Worm (Caenorhabditis elegans) whole organism, young adult: ENCODE results near the gene F57C12.6.

Experiments
- B0336.3 ChIP-seq: fragments of 200-800 bp; sonication (Bioruptor generic); IDR thresholded peaks from 2 replicates; pipeline ENCODE4 v1.3.6; 2022; ENCODE audit warnings: missing genetic modification characterization, missing compliant biosample characterization
- C06A6.2 ChIP-seq: fragments of 200-800 bp; sonication (Bioruptor generic); conservative IDR thresholded peaks from 2 replicates; pipeline ENCODE4 v1.3.6; 2022; ENCODE audit warnings: missing genetic modification characterization, missing compliant biosample characterization
- D2030.7 ChIP-seq: fragments of 200-800 bp; sonication (Bioruptor generic); IDR thresholded peaks from 2 replicates; pipeline ENCODE4 v1.3.6; 2022; ENCODE audit warnings: missing genetic modification reagents, missing genetic modification characterization, missing compliant biosample characterization
- F33H1.4 ChIP-seq: fragments of 200-800 bp; sonication (Bioruptor generic); IDR thresholded peaks from 2 replicates; pipeline ENCODE4 v1.3.6; 2022; ENCODE audit warnings: missing genetic modification reagents, missing genetic modification characterization, missing compliant biosample characterization
- F37B4.10 ChIP-seq: fragments of 200-800 bp; sonication (Bioruptor generic); IDR thresholded peaks from 2 replicates; pipeline ENCODE4 v1.3.6; 2022; ENCODE audit warnings: missing genetic modification characterization, missing compliant biosample characterization
- F39B2.1 ChIP-seq: fragments of 200-800 bp; sonication (Bioruptor generic); IDR thresholded peaks from 2 replicates; pipeline ENCODE4 v1.3.6; 2022; ENCODE audit warnings: missing genetic modification reagents, missing genetic modification characterization, missing compliant biosample characterization
- F49E8.2 ChIP-seq: sonication (generic microtip); optimal IDR thresholded peaks from 3 replicates; lab custom pipeline; 2017; ENCODE audit warnings: missing genetic modification characterization, mild to moderate bottlenecking, missing compliant biosample characterization, antibody characterized with exemption, moderate library complexity; ENCODE audit not compliant: insufficient read depth
- K11D2.4 ChIP-seq: fragments of 200-800 bp; sonication (Bioruptor generic); IDR thresholded peaks from 2 replicates; pipeline ENCODE4 v1.3.6; 2022; ENCODE audit warnings: missing genetic modification reagents, missing genetic modification characterization, missing compliant biosample characterization
- K12H6.12 ChIP-seq: fragments of 200-800 bp; sonication (Bioruptor generic); optimal IDR thresholded peaks from 2 replicates; lab custom pipeline; 2018; ENCODE audit warnings: mild to moderate bottlenecking, missing genetic modification characterization, missing compliant biosample characterization
- T07F8.4 ChIP-seq: sonication (generic microtip); optimal IDR thresholded peaks from 2 replicates; lab custom pipeline; 2016; ENCODE audit warnings: mild to moderate bottlenecking, missing genetic modification characterization, moderate library complexity, missing compliant biosample characterization
- Y56A3A.18 ChIP-seq: fragments of 200-800 bp; sonication (Bioruptor generic); IDR thresholded peaks from 2 replicates; pipeline ENCODE4 v1.3.6; 2022; ENCODE audit warnings: missing genetic modification reagents, missing genetic modification characterization, missing compliant biosample characterization
- Y95B8A.8 ChIP-seq: fragments of 200-800 bp; sonication (Bioruptor generic); IDR thresholded peaks from 2 replicates; pipeline ENCODE4 v1.3.6; 2022; ENCODE audit warnings: missing genetic modification reagents, missing genetic modification characterization, missing compliant biosample characterization
- atf-7 ChIP-seq: sonication (generic microtip); optimal IDR thresholded peaks from 2 replicates; lab custom pipeline; 2017; ENCODE audit warnings: mild to moderate bottlenecking, missing genetic modification characterization, missing compliant biosample characterization
- attf-5 ChIP-seq: fragments of 200-800 bp; sonication (Bioruptor generic); optimal IDR thresholded peaks from 2 replicates; lab custom pipeline; 2018; ENCODE audit warnings: mild to moderate bottlenecking, missing genetic modification characterization, missing compliant biosample characterization
- bed-1 ChIP-seq: fragments of 200-800 bp; sonication (Bioruptor generic); IDR thresholded peaks from 2 replicates; pipeline ENCODE4 v1.3.6; 2022; ENCODE audit warnings: missing genetic modification reagents, missing genetic modification characterization, missing compliant biosample characterization
- bed-2 ChIP-seq: fragments of 200-800 bp; sonication (Bioruptor generic); IDR thresholded peaks from 2 replicates; pipeline ENCODE4 v1.3.6; 2022; ENCODE audit warnings: missing genetic modification reagents, missing genetic modification characterization, missing compliant biosample characterization
- ceh-58 ChIP-seq: fragments of 200-800 bp; sonication (Bioruptor generic); IDR thresholded peaks from 2 replicates; pipeline ENCODE4 v1.3.6; 2022; ENCODE audit warnings: missing genetic modification characterization, missing compliant biosample characterization
- ceh-91 ChIP-seq: fragments of 200-800 bp; sonication (Bioruptor generic); IDR thresholded peaks from 2 replicates; pipeline ENCODE4 v1.3.6; 2022; ENCODE audit warnings: missing genetic modification reagents, missing genetic modification characterization, missing compliant biosample characterization
- die-1 ChIP-seq: sonication (generic microtip); optimal IDR thresholded peaks from 2 replicates; lab custom pipeline; 2016; ENCODE audit warnings: missing genotype, mild to moderate bottlenecking, missing genetic modification characterization, missing compliant biosample characterization
- dox-1 ChIP-seq: fragments of 200-800 bp; sonication (Bioruptor generic); IDR thresholded peaks from 2 replicates; pipeline ENCODE4 v1.3.6; 2022; ENCODE audit warnings: missing genetic modification reagents, missing genetic modification characterization, missing compliant biosample characterization
- dpff-1 ChIP-seq: sonication (generic microtip); optimal IDR thresholded peaks from 2 replicates; lab custom pipeline; 2017; ENCODE audit warnings: mild to moderate bottlenecking, missing genetic modification characterization, missing compliant biosample characterization
- ekl-4 ChIP-seq: fragments of 200-800 bp; sonication (Bioruptor generic); IDR thresholded peaks from 2 replicates; pipeline ENCODE4 v1.3.6; 2022; ENCODE audit warnings: missing genetic modification reagents, missing genetic modification characterization, missing compliant biosample characterization
- hmg-20 ChIP-seq: fragments of 200-800 bp; sonication (Bioruptor generic); IDR thresholded peaks from 2 replicates; pipeline ENCODE4 v1.3.6; 2022; ENCODE audit warnings: missing genetic modification reagents, missing genetic modification characterization, missing compliant biosample characterization
- hrde-1 ChIP-seq: sonication (generic microtip); optimal IDR thresholded peaks from 2 replicates; lab custom pipeline; 2016; ENCODE audit warnings: missing genetic modification characterization, mild to moderate bottlenecking, missing compliant biosample characterization, moderate library complexity, missing genotype, missing genetic modification reagents, borderline replicate concordance
- hsf-1 ChIP-seq: fragments of 200-800 bp; sonication (Bioruptor generic); IDR thresholded peaks from 2 replicates; pipeline ENCODE4 v1.3.6; 2022; ENCODE audit warnings: missing genetic modification reagents, missing genetic modification characterization, missing compliant biosample characterization
- lin-26 ChIP-seq: fragments of 200-800 bp; sonication (Bioruptor generic); IDR thresholded peaks from 2 replicates; pipeline ENCODE4 v1.3.6; 2022; ENCODE audit warnings: missing genetic modification reagents, missing genetic modification characterization, missing compliant biosample characterization
- lin-35 ChIP-seq, 3 experiments: fragments of 150-350 bp in 2 of 3; sonication (generic microtip) in 1 of 3; optimal IDR thresholded peaks; 2 replicates each; lab custom pipeline; 2014 to 2018; ENCODE audit warnings: missing biosample characterization in 3 of 3, missing genetic modification characterization in 3 of 3, missing genetic modification reagents in 3 of 3
- lsl-1 ChIP-seq: fragments of 200-800 bp; sonication (Bioruptor generic); optimal IDR thresholded peaks from 2 replicates; lab custom pipeline; 2018; ENCODE audit warnings: mild to moderate bottlenecking, missing genetic modification characterization, moderate library complexity, missing compliant biosample characterization
- mel-28 ChIP-seq: sonication (generic microtip); optimal IDR thresholded peaks from 2 replicates; lab custom pipeline; 2016; ENCODE audit warnings: borderline replicate concordance, mild to moderate bottlenecking, missing genetic modification characterization, missing compliant biosample characterization
- nhr-120 ChIP-seq: fragments of 200-800 bp; sonication (Bioruptor generic); IDR thresholded peaks from 2 replicates; pipeline ENCODE4 v1.3.6; 2022; ENCODE audit warnings: missing genetic modification characterization, missing compliant biosample characterization
- nhr-27 ChIP-seq: fragments of 200-800 bp; sonication (Bioruptor generic); optimal IDR thresholded peaks from 2 replicates; lab custom pipeline; 2018; ENCODE audit warnings: mild to moderate bottlenecking, missing genetic modification characterization, moderate library complexity, missing compliant biosample characterization
- nhr-80 ChIP-seq: sonication (generic microtip); optimal IDR thresholded peaks from 2 replicates; lab custom pipeline; 2016; ENCODE audit warnings: missing genetic modification characterization, missing compliant biosample characterization
- rec-8 ChIP-seq, 2 experiments: sonication (generic microtip); optimal IDR thresholded peaks; 2 replicates each; lab custom pipeline; 2016; ENCODE audit warnings: mild to moderate bottlenecking in 2 of 2, missing genetic modification characterization in 2 of 2, missing genetic modification reagents in 2 of 2, missing genotype in 2 of 2, missing biosample characterization in 1 of 2, missing compliant biosample characterization in 1 of 2, moderate library complexity in 1 of 2
- repo-1 ChIP-seq: sonication (generic microtip); optimal IDR thresholded peaks from 2 replicates; lab custom pipeline; 2017; ENCODE audit warnings: mild to moderate bottlenecking, missing genetic modification characterization, missing compliant biosample characterization
- sea-2 ChIP-seq: fragments of 200-800 bp; sonication (Bioruptor generic); IDR thresholded peaks from 2 replicates; pipeline ENCODE4 v1.3.6; 2022; ENCODE audit warnings: missing genetic modification characterization, missing compliant biosample characterization
- somi-1 ChIP-seq: fragments of 200-800 bp; sonication (Bioruptor generic); optimal IDR thresholded peaks from 2 replicates; lab custom pipeline; 2018; ENCODE audit warnings: mild to moderate bottlenecking, missing genetic modification characterization, missing compliant biosample characterization
- sptf-2 ChIP-seq: fragments of 200-800 bp; sonication (Bioruptor generic); optimal IDR thresholded peaks from 2 replicates; lab custom pipeline; 2018; ENCODE audit warnings: mild to moderate bottlenecking, missing genetic modification characterization, missing compliant biosample characterization
- xnd-1 ChIP-seq: sonication (generic microtip); optimal IDR thresholded peaks from 2 replicates; lab custom pipeline; 2016; ENCODE audit warnings: missing genotype, missing genetic modification reagents, missing genetic modification characterization, missing compliant biosample characterization
- ztf-3 ChIP-seq: fragments of 200-800 bp; sonication (Bioruptor generic); optimal IDR thresholded peaks from 2 replicates; lab custom pipeline; 2018; ENCODE audit warnings: mild to moderate bottlenecking, missing genetic modification characterization, missing compliant biosample characterization
- ztf-6 ChIP-seq: fragments of 200-800 bp; sonication (Bioruptor generic); IDR thresholded peaks from 2 replicates; pipeline ENCODE4 v1.3.6; 2022; ENCODE audit warnings: missing genetic modification reagents, missing genetic modification characterization, missing compliant biosample characterization

Gene F57C12.6

ce11 chrX:524498-524897 lies 29.3 kb downstream of the F57C12.6 start:
- no peak for TF ChIP-seq bed-2
- TF ChIP-seq ekl-4 = no peak
- TF ChIP-seq atf-7 = no peak
- TF ChIP-seq lin-26 = no peak
- no peak for TF ChIP-seq rec-8 (tag; optimal IDR thresholded peaks at IDR 0.05; lab: Kevin White, UChicago)
- no peak for TF ChIP-seq lsl-1 (GFP tag; lab: Kevin White, UChicago)
- no peak for TF ChIP-seq die-1 (tag; lab: Kevin White, UChicago)
- no peak for TF ChIP-seq C06A6.2 (GFP tag; lab: Robert Waterston, UW)
- no peak for TF ChIP-seq attf-5 (GFP tag; lab: Kevin White, UChicago)
- TF ChIP-seq, all 124 proteins: peak for 0

ce11 chrX:520881-521280 lies 32.9 kb downstream of the F57C12.6 start, which contains the start of gene B0310.3:
TSS of gene B0310.3 (minus strand) at chrX:520981.
- TF ChIP-seq Y95B8A.8 (GFP tag; lab: Robert Waterston, UW) (no peak), ztf-3 (GFP tag; lab: Kevin White, UChicago) (no peak), nhr-120 (GFP tag; lab: Robert Waterston, UW) (no peak), nhr-27 (tag; lab: Kevin White, UChicago) (no peak), C06A6.2 (GFP tag; lab: Robert Waterston, UW) (no peak), repo-1 (no peak), ceh-58 (GFP tag; lab: Robert Waterston, UW) (no peak), sea-2 (GFP tag; lab: Robert Waterston, UW) (no peak), B0336.3 (GFP tag; lab: Robert Waterston, UW) (no peak), xnd-1 (tag; lab: Kevin White, UChicago) (no peak)

ce11 chrX:516761-517160 lies 37.0 kb downstream of the F57C12.6 start:
- peak; percentile 95 for TF ChIP-seq hsf-1 (GFP tag; lab: Robert Waterston, UW)

ce11 chrX:514023-514422 lies 39.8 kb downstream of the F57C12.6 start:
- no peak for TF ChIP-seq T07F8.4 (tag; lab: Kevin White, UChicago)
- TF ChIP-seq atf-7 = no peak
- no peak for TF ChIP-seq F37B4.10 (GFP tag; lab: Robert Waterston, UW)
- no peak for TF ChIP-seq F39B2.1
- no peak for TF ChIP-seq dox-1 (GFP tag; lab: Robert Waterston, UW)
- TF ChIP-seq mel-28 = no peak
- TF ChIP-seq ceh-91 (GFP tag; lab: Robert Waterston, UW) = no peak
- no peak for TF ChIP-seq lsl-1 (GFP tag; lab: Kevin White, UChicago)
- no peak for TF ChIP-seq hrde-1
- TF ChIP-seq ztf-6 (GFP tag; lab: Robert Waterston, UW) = no peak
- TF ChIP-seq nhr-80 (tag; lab: Kevin White, UChicago) = no peak
- no peak for TF ChIP-seq D2030.7
- TF ChIP-seq C06A6.2 (GFP tag; lab: Robert Waterston, UW) = no peak
- TF ChIP-seq, all 124 proteins: peak for 0

- TF ChIP-seq F49E8.2 (tag; lab: Kevin White, UChicago) (no peak), dpff-1 (tag; lab: Kevin White, UChicago) (no peak)
Measured at ce11 chrX:506848-507247, 46.9 kb downstream of the F57C12.6 start, which contains the start of gene B0310.2. TSS of gene B0310.2 (minus strand) at chrX:506948.

ce11 chrX:505014-505413 lies 48.8 kb downstream of the F57C12.6 start:
- no peak for TF ChIP-seq hmg-20
- no peak for TF ChIP-seq hsf-1 (GFP tag; lab: Robert Waterston, UW)
- TF ChIP-seq Y56A3A.18 = no peak
- no peak for TF ChIP-seq Y95B8A.8 (GFP tag; lab: Robert Waterston, UW)
- no peak for TF ChIP-seq dox-1 (GFP tag; lab: Robert Waterston, UW)
- no peak for TF ChIP-seq hrde-1
- no peak for TF ChIP-seq ztf-6 (GFP tag; lab: Robert Waterston, UW)
- TF ChIP-seq T07F8.4 (tag; lab: Kevin White, UChicago) = no peak
- no peak for TF ChIP-seq K12H6.12 (tag; lab: Kevin White, UChicago)
- TF ChIP-seq bed-1 = no peak
- no peak for TF ChIP-seq lsl-1 (GFP tag; lab: Kevin White, UChicago)
- no peak for TF ChIP-seq somi-1 (GFP tag; lab: Kevin White, UChicago)
- no peak for TF ChIP-seq B0336.3 (GFP tag; lab: Robert Waterston, UW)
- no peak for TF ChIP-seq K11D2.4 (GFP tag; lab: Robert Waterston, UW)
- no peak for TF ChIP-seq F33H1.4 (GFP tag; lab: Robert Waterston, UW)
- TF ChIP-seq sptf-2 = no peak
- TF ChIP-seq lin-35 (GFP tag; optimal IDR thresholded peaks at IDR 0.05; lab: Kevin White, UChicago) = no peak
